Fruit fly (Drosophila melanogaster) whole organism, embryonic: ENCODE measurements around the gene CG15803.

ENCODE experiments used
- CG12299 ChIP-seq: fragments of 200-800 bp; sonication (Bioruptor generic); optimal IDR thresholded peaks from 2 replicates; lab custom pipeline; 2018; ENCODE audit warnings: missing biosample characterization, mild to moderate bottlenecking, missing genetic modification characterization
- Kr ChIP-seq: fragments of 200-800 bp; sonication (Bioruptor generic); optimal IDR thresholded peaks from 2 replicates; lab custom pipeline; 2017; ENCODE audit warnings: missing biosample characterization, mild to moderate bottlenecking, missing genetic modification characterization
- p53 ChIP-seq: fragments of 200-800 bp; sonication (Bioruptor generic); optimal IDR thresholded peaks from 2 replicates; lab custom pipeline; 2016; ENCODE audit warnings: missing biosample characterization, missing genetic modification characterization

DNA sequence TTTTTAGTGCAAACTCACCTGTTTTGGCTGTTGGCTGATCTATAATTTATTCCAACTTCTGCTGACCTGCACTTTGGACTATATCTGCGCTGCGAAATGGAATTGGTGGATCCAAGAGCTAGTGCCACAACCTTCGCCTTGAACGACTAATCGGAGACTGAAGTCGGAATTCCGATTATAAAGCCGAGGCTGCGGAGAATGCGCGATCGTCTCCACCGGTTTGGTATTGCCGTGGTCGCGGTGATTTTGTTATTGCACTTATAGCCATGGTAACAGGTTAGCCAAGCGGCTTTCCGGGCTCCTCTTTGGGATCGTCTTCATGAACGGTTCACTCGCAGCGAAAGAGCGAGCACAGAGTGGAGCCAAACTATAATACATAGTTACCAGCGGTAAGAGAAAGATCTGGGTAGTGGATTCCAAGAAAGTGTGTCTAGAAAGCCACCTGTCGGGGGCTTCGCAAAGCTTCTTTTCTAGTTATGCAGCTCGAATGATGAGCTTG lies 20.5 kb upstream of the CG15803 start, which contains the start of gene CG7675:
- no peak for TF ChIP-seq Kr (GFP tag; lab: Kevin White, UChicago)
- no peak for TF ChIP-seq p53
- no peak for TF ChIP-seq CG12299 (tag; lab: Kevin White, UChicago)
